Worm (Caenorhabditis elegans): ENCODE measurements around the gene rab-35.

Gene rab-35

ce11 chrIII:11318131-11318530 lies 6.8 kb upstream of the rab-35 start, which contains the start of gene teg-1:
Gene teg-1 (minus strand): TSS chrIII:11318231.
- no peak for TF ChIP-seq ref-1 (GFP tag; conservative IDR thresholded peaks at IDR 0.05)
- TF ChIP-seq med-1 (GFP tag; optimal IDR thresholded peaks at IDR 0.05; ENCODE audit: insufficient read depth) = no peak
- TF ChIP-seq ztf-23 (GFP tag; IDR thresholded peaks at IDR 0.05) = no peak
- TF ChIP-seq klf-2 (GFP tag; conservative IDR thresholded peaks at IDR 0.05) = no peak
- no peak for TF ChIP-seq cog-1 (tag; optimal IDR thresholded peaks at IDR 0.05)
- TF ChIP-seq T22C8.4 (GFP tag; IDR thresholded peaks at IDR 0.05) = no peak
- no peak for TF ChIP-seq ztf-29 (GFP tag; IDR thresholded peaks at IDR 0.05)
- TF ChIP-seq tab-1 (GFP tag; IDR thresholded peaks at IDR 0.05) = no peak
- no peak for TF ChIP-seq flt-1 (GFP tag; IDR thresholded peaks at IDR 0.05)

- TF ChIP-seq cog-1 (tag; optimal IDR thresholded peaks at IDR 0.05) = peak; percentile 85
- TF ChIP-seq flt-1 (GFP tag; IDR thresholded peaks at IDR 0.05) = peak; percentile 31; the same call in 1 of the 2 replicates
- peak; percentile 76; the same call in 1 of the 2 replicates for TF ChIP-seq ztf-23 (GFP tag; IDR thresholded peaks at IDR 0.05)
- no peak for TF ChIP-seq tab-1 (GFP tag; IDR thresholded peaks at IDR 0.05)
- TF ChIP-seq med-1 (GFP tag; optimal IDR thresholded peaks at IDR 0.05; ENCODE audit: insufficient read depth) = no peak
- TF ChIP-seq klf-2 (GFP tag; conservative IDR thresholded peaks at IDR 0.05) = peak; percentile 68; the same call in 1 of the 2 replicates
- no peak; the same call in 1 of the 2 replicates for TF ChIP-seq T22C8.4 (GFP tag; IDR thresholded peaks at IDR 0.05)
- TF ChIP-seq ztf-29 (GFP tag; IDR thresholded peaks at IDR 0.05) = peak; percentile 40; the same call in 1 of the 2 replicates
- no peak for TF ChIP-seq ref-1 (GFP tag; conservative IDR thresholded peaks at IDR 0.05)
These were observed 5.8 kb upstream of the rab-35 start, which contains the start of gene mcm-10 for ce11 chrIII:11317164-11317620. Gene mcm-10 (plus strand): TSS chrIII:11317570.

- TF ChIP-seq flt-1 (GFP tag; IDR thresholded peaks at IDR 0.05) (0 out of 2 replicates have a peak, but pooled peaks have one; percentile 41), cog-1 (tag; optimal IDR thresholded peaks at IDR 0.05) (no peak), ztf-23 (GFP tag; IDR thresholded peaks at IDR 0.05) (peak; percentile 65; the same call in 1 of the 2 replicates), klf-2 (GFP tag; conservative IDR thresholded peaks at IDR 0.05) (0 out of 2 replicates have a peak, but pooled peaks have one; percentile 51)
These were observed 20.8 kb downstream of the rab-35 start, which contains the start of the genes gly-9, mib-1 and smc-3 for ce11 chrIII:11290554-11290953. Gene gly-9 (minus strand): TSS chrIII:11290580. Gene mib-1 (minus strand): TSS chrIII:11290676. Gene smc-3 (plus strand): TSS chrIII:11290904.

- TF ChIP-seq ref-1 (GFP tag; conservative IDR thresholded peaks at IDR 0.05) (no peak), cog-1 (tag; optimal IDR thresholded peaks at IDR 0.05) (no peak), flt-1 (GFP tag; IDR thresholded peaks at IDR 0.05) (no peak)
These were observed 21.5 kb downstream of the rab-35 start for ce11 chrIII:11289876-11290275.

- TF ChIP-seq cog-1 (tag; optimal IDR thresholded peaks at IDR 0.05) (no peak), med-1 (GFP tag; optimal IDR thresholded peaks at IDR 0.05; ENCODE audit: insufficient read depth) (no peak), flt-1 (GFP tag; IDR thresholded peaks at IDR 0.05) (no peak), ref-1 (GFP tag; conservative IDR thresholded peaks at IDR 0.05) (no peak), tab-1 (GFP tag; IDR thresholded peaks at IDR 0.05) (no peak), T22C8.4 (GFP tag; IDR thresholded peaks at IDR 0.05) (peak; percentile 63), ztf-23 (GFP tag; IDR thresholded peaks at IDR 0.05) (no peak), klf-2 (GFP tag; conservative IDR thresholded peaks at IDR 0.05) (no peak)
These were observed 23.1 kb downstream of the rab-35 start for ce11 chrIII:11288295-11288694.

ce11 chrIII:11287340-11287739 lies 24.0 kb downstream of the rab-35 start:
- TF ChIP-seq T22C8.4 (GFP tag; IDR thresholded peaks at IDR 0.05) (peak; percentile 81), med-1 (GFP tag; optimal IDR thresholded peaks at IDR 0.05; ENCODE audit: insufficient read depth) (no peak), tab-1 (GFP tag; IDR thresholded peaks at IDR 0.05) (no peak), flt-1 (GFP tag; IDR thresholded peaks at IDR 0.05) (no peak)

ce11 chrIII:11286069-11286468 lies 25.3 kb downstream of the rab-35 start:
- TF ChIP-seq cog-1 (tag; optimal IDR thresholded peaks at IDR 0.05) = peak; percentile 1
- TF ChIP-seq tab-1 (GFP tag; IDR thresholded peaks at IDR 0.05) = no peak
- TF ChIP-seq klf-2 (GFP tag; conservative IDR thresholded peaks at IDR 0.05) = peak; percentile 38; the same call in 1 of the 2 replicates
- no peak for TF ChIP-seq ztf-29 (GFP tag; IDR thresholded peaks at IDR 0.05)
- TF ChIP-seq med-1 (GFP tag; optimal IDR thresholded peaks at IDR 0.05; ENCODE audit: insufficient read depth) = no peak
- TF ChIP-seq flt-1 (GFP tag; IDR thresholded peaks at IDR 0.05) = 0 out of 2 replicates have a peak, but pooled peaks have one; percentile 34

- TF ChIP-seq ref-1 (GFP tag; conservative IDR thresholded peaks at IDR 0.05) = no peak
- TF ChIP-seq ztf-29 (GFP tag; IDR thresholded peaks at IDR 0.05) = no peak
- no peak for TF ChIP-seq med-1 (GFP tag; optimal IDR thresholded peaks at IDR 0.05; ENCODE audit: insufficient read depth)
- no peak for TF ChIP-seq flt-1 (GFP tag; IDR thresholded peaks at IDR 0.05)
- no peak for TF ChIP-seq tab-1 (GFP tag; IDR thresholded peaks at IDR 0.05)
- no peak for TF ChIP-seq T22C8.4 (GFP tag; IDR thresholded peaks at IDR 0.05)
- TF ChIP-seq ztf-23 (GFP tag; IDR thresholded peaks at IDR 0.05) = no peak
- TF ChIP-seq klf-2 (GFP tag; conservative IDR thresholded peaks at IDR 0.05) = no peak
- no peak for TF ChIP-seq cog-1 (tag; optimal IDR thresholded peaks at IDR 0.05)
These were observed 27.7 kb downstream of the rab-35 start for ce11 chrIII:11283648-11284047.

- TF ChIP-seq flt-1 (GFP tag; IDR thresholded peaks at IDR 0.05) (no peak), T22C8.4 (GFP tag; IDR thresholded peaks at IDR 0.05) (peak; percentile 81)
These were observed 31.4 kb downstream of the rab-35 start for ce11 chrIII:11279954-11280353.

- TF ChIP-seq T22C8.4 (GFP tag; IDR thresholded peaks at IDR 0.05) (no peak), tab-1 (GFP tag; IDR thresholded peaks at IDR 0.05) (no peak), cog-1 (tag; optimal IDR thresholded peaks at IDR 0.05) (no peak), klf-2 (GFP tag; conservative IDR thresholded peaks at IDR 0.05) (no peak), ztf-29 (GFP tag; IDR thresholded peaks at IDR 0.05) (no peak), ref-1 (GFP tag; conservative IDR thresholded peaks at IDR 0.05) (no peak), ztf-23 (GFP tag; IDR thresholded peaks at IDR 0.05) (no peak), flt-1 (GFP tag; IDR thresholded peaks at IDR 0.05) (no peak), med-1 (GFP tag; optimal IDR thresholded peaks at IDR 0.05; ENCODE audit: insufficient read depth) (no peak)
These were observed 32.5 kb downstream of the rab-35 start, which contains the start of gene Y47D3A.21 for ce11 chrIII:11278817-11279216. Gene Y47D3A.21 (minus strand): TSS chrIII:11278917.
